Fruit fly (Drosophila melanogaster): ENCODE measurements around the gene CG14050.

CG14050 gene

DNA sequence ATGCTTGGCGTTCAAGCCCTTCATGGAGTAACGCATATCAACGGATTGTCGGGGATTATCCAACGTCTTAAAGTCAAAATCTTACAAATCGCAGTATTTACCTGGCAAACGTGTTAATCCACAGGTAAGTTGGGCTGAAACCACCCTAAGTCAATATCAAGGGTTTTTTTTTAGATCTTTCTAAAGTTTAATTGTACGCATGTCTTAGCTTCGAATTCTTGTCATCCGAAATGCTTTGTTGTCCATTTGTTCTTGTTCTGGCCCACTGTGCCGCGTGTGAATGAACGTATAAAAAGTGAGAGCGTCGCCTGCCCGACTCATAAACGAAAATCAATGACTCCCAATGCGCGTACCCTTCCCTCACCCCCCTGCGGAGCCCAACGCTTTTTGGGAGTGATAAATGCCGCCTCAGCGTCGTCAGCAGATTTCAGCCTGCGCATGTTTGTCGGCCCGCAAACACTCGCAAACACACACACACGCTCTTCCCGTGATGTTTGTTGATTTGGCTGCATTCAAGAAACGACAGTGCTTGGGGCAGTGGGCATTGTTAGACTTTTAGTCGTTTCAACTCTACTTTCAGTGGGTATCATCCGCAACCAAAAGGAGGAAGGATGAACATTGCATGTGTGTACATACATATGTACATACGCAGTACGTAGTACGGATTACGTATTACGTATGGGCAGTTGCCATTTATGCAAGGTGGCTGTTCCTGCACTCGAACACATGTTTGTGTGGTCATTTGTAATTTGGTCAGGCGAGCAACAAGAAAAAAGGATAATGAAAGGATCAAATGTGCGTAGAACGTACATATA, 29.6 kb downstream of the CG14050 start (continued):
- TF ChIP-seq CG12236 (GFP tag; optimal IDR thresholded peaks at IDR 0.05): peak; percentile 91
- TF ChIP-seq ac (GFP tag; optimal IDR thresholded peaks at IDR 0.05): peak; percentile 87
- peak; percentile 58 for TF ChIP-seq ara (GFP tag; IDR thresholded peaks at IDR 0.05)
- peak; percentile 58 for TF ChIP-seq Sry-δ (GFP tag; optimal IDR thresholded peaks at IDR 0.05)
- peak; percentile 77 for TF ChIP-seq sisA (GFP tag; IDR thresholded peaks at IDR 0.05)
- TF ChIP-seq pb (GFP tag; optimal IDR thresholded peaks at IDR 0.05): peak; percentile 95
- TF ChIP-seq abd-A (tag; optimal IDR thresholded peaks at IDR 0.05): peak; percentile 80
- TF ChIP-seq ase (GFP tag; IDR thresholded peaks at IDR 0.05): peak; percentile 66; the same call in 2 of the 3 replicates
- TF ChIP-seq zfh2 (GFP tag; optimal IDR thresholded peaks at IDR 0.05): peak; percentile 90
- no peak for TF ChIP-seq Lpt (GFP tag; optimal IDR thresholded peaks at IDR 0.05)
- TF ChIP-seq pros (GFP tag; optimal IDR thresholded peaks at IDR 0.05): peak; percentile 54
- TF ChIP-seq gcm2 (GFP tag; optimal IDR thresholded peaks at IDR 0.05): peak; percentile 72
- TF ChIP-seq CG2116 (GFP tag; optimal IDR thresholded peaks at IDR 0.05): peak; percentile 68
- TF ChIP-seq schlank (tag; optimal IDR thresholded peaks at IDR 0.05): peak; percentile 73
- no peak; the same call in 2 of the 3 replicates for TF ChIP-seq CG3726 (GFP tag; IDR thresholded peaks at IDR 0.05)
- TF ChIP-seq inv (GFP tag; IDR thresholded peaks at IDR 0.05; ENCODE audit: partially characterized antibody): no peak
- TF ChIP-seq Tbp (GFP tag; optimal IDR thresholded peaks at IDR 0.05): no peak
- TF ChIP-seq insv (GFP tag; optimal IDR thresholded peaks at IDR 0.05): peak; percentile 41 to 65
- peak; percentile 84 for TF ChIP-seq D19B (GFP tag; optimal IDR thresholded peaks at IDR 0.05)
- 0 out of 2 replicates have a peak, but pooled peaks have one; percentile 53 for TF ChIP-seq gsb (GFP tag; IDR thresholded peaks at IDR 0.05)
- no peak for TF ChIP-seq hth (optimal IDR thresholded peaks at IDR 0.05)
- TF ChIP-seq HLH54F (GFP tag; optimal IDR thresholded peaks at IDR 0.05): peak; percentile 93
- peak; percentile 97 for TF ChIP-seq CoRest (tag; optimal IDR thresholded peaks at IDR 0.05)
- peak; percentile 86 for TF ChIP-seq CG18764 (GFP tag; optimal IDR thresholded peaks at IDR 0.05)
- TF ChIP-seq repo (GFP tag; optimal IDR thresholded peaks at IDR 0.05): peak; percentile 90
- peak; percentile 87 for TF ChIP-seq CG34376 (GFP tag; optimal IDR thresholded peaks at IDR 0.05)
- peak; percentile 72 for TF ChIP-seq Deaf1 (tag; optimal IDR thresholded peaks at IDR 0.05)
- peak; percentile 91 for TF ChIP-seq run (tag; optimal IDR thresholded peaks at IDR 0.05)
- peak; percentile 89 for TF ChIP-seq p53 (GFP tag; optimal IDR thresholded peaks at IDR 0.05)
- TF ChIP-seq sna (GFP tag; IDR thresholded peaks at IDR 0.05; ENCODE audit: partially characterized antibody): no peak
- no peak for TF ChIP-seq h (optimal IDR thresholded peaks at IDR 0.05)
- no peak for TF ChIP-seq Dfd (GFP tag; optimal IDR thresholded peaks at IDR 0.05)
- peak; percentile 95 for TF ChIP-seq CG30431 (GFP tag; optimal IDR thresholded peaks at IDR 0.05)
- TF ChIP-seq sc (optimal IDR thresholded peaks at IDR 0.05): no peak
- TF ChIP-seq sc (GFP tag; optimal IDR thresholded peaks at IDR 0.05): peak; percentile 94
- TF ChIP-seq jumu (GFP tag; optimal IDR thresholded peaks at IDR 0.05): peak; percentile 96
- TF ChIP-seq Bgb (GFP tag; IDR thresholded peaks at IDR 0.05; ENCODE audit: partially characterized antibody): no peak; the same call in 1 of the 2 replicates
- peak; percentile 93 for TF ChIP-seq her (GFP tag; optimal IDR thresholded peaks at IDR 0.05)
- TF ChIP-seq Bteb2 (GFP tag; optimal IDR thresholded peaks at IDR 0.05): peak; percentile 85
- peak; percentile 74 for TF ChIP-seq CG31365 (tag; optimal IDR thresholded peaks at IDR 0.05)
- peak; percentile 91 for TF ChIP-seq CG1602 (GFP tag; optimal IDR thresholded peaks at IDR 0.05)
- peak; percentile 42 for TF ChIP-seq fd102C (GFP tag; optimal IDR thresholded peaks at IDR 0.05)
- peak; percentile 91 for TF ChIP-seq NC2β (GFP tag; optimal IDR thresholded peaks at IDR 0.05)
- peak; percentile 71 for TF ChIP-seq CG14667 (GFP tag; IDR thresholded peaks at IDR 0.05)
- TF ChIP-seq z (GFP tag; IDR thresholded peaks at IDR 0.05): peak; percentile 68; the same call in 1 of the 3 replicates
- peak; percentile 83 for TF ChIP-seq kni (GFP tag; optimal IDR thresholded peaks at IDR 0.05)
- TF ChIP-seq Rfx (GFP tag; IDR thresholded peaks at IDR 0.05): peak; percentile 77; the same call in 1 of the 2 replicates
- TF ChIP-seq pan (optimal IDR thresholded peaks at IDR 0.05): no peak
- TF ChIP-seq pan (GFP tag; optimal IDR thresholded peaks at IDR 0.05 in 1 of 2, IDR thresholded peaks at IDR 0.05 in 1 of 2): peak in 1 of 2 experiments; percentile 64
- peak; percentile 89 for TF ChIP-seq CG8388 (GFP tag; optimal IDR thresholded peaks at IDR 0.05)
